Fruit fly (Drosophila melanogaster): ENCODE measurements around the gene kkv.

DNA sequence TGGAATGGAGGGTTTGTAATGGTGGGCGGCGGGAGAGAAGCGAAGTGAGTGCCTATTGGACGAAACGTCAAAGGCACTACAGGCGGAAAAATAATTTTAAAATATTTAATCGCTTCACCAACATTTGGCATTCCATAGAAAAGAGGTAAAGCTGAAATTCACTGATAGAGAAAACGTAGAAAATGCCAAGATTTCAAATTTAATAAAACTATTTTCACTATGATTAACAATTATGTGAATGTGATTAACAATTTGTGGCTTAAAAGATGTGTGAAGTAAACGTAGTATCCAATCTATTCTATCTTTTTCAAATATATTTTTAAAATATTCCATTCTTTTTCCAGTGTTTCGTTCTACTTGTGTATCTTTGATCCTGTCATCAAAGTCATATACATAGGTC is 3.2 kb downstream of the kkv start:
- TF ChIP-seq CG8478 (optimal IDR thresholded peaks at IDR 0.05) (no peak), psq (optimal IDR thresholded peaks at IDR 0.05) (no peak), EcR (GFP tag; optimal IDR thresholded peaks at IDR 0.05) (no peak)

Measured in whole organism.